Fruit fly (Drosophila melanogaster) whole organism, adult: ENCODE measurements around the gene grn.

ENCODE experiments used
- CG33017 ChIP-seq: fragments of 200-800 bp; sonication (Bioruptor generic); optimal IDR thresholded peaks from 2 replicates; lab custom pipeline; 2018; ENCODE audit warnings: missing biosample characterization, mild to moderate bottlenecking, missing genetic modification characterization, moderate library complexity
- CG7101 ChIP-seq: fragments of 200-800 bp; sonication (Bioruptor generic); optimal IDR thresholded peaks from 2 replicates; lab custom pipeline; 2018; ENCODE audit warnings: missing biosample characterization, mild to moderate bottlenecking, missing genetic modification characterization, moderate library complexity
- Clk ChIP-seq: fragments of 200-800 bp; sonication (Bioruptor generic); optimal IDR thresholded peaks from 2 replicates; lab custom pipeline; 2017; ENCODE audit warnings: missing biosample characterization, missing genetic modification characterization
- bab1 ChIP-seq: fragments of 200-800 bp; sonication (Bioruptor generic); optimal IDR thresholded peaks from 3 replicates; lab custom pipeline; 2019; ENCODE audit warnings: missing biosample characterization, mild to moderate bottlenecking, missing genetic modification characterization, moderate library complexity
- cnc ChIP-seq, 2 experiments: fragments of >200 bp; optimal IDR thresholded peaks; 2 replicates each; lab custom pipeline; 2017
- kay ChIP-seq: fragments of 200-800 bp; sonication (Bioruptor generic); peaks from one replicate; lab custom pipeline; 2016; ENCODE audit warnings: missing biosample characterization, missing genetic modification characterization, borderline replicate concordance
- tj ChIP-seq: fragments of 200-800 bp; sonication (Bioruptor generic); optimal IDR thresholded peaks from 3 replicates; lab custom pipeline; 2017; ENCODE audit warnings: missing biosample characterization, mild to moderate bottlenecking, missing genetic modification characterization, moderate library complexity
- toe ChIP-seq: fragments of 200-800 bp; sonication (Bioruptor generic); optimal IDR thresholded peaks from 2 replicates; lab custom pipeline; 2016; ENCODE audit warnings: missing biosample characterization, missing genetic modification characterization

- TF ChIP-seq CG7101 (tag; lab: Kevin White, UChicago) (no peak), kay (GFP tag; lab: Kevin White, UChicago) (peak; percentile 84), Clk (GFP tag; lab: Kevin White, UChicago) (no peak), CG33017 (tag; lab: Kevin White, UChicago) (no peak), bab1 (no peak), tj (GFP tag; lab: Kevin White, UChicago) (peak; percentile 73), toe (GFP tag; lab: Kevin White, UChicago) (no peak), cnc (optimal IDR thresholded peaks at IDR 0.05; lab: Kevin White, UChicago) (no peak)
These were observed 74.1 kb downstream of the grn start for dm6 chr3R:8106909-8107841.
